Worm (Caenorhabditis elegans) whole organism, L2 larva: Measurements from ENCODE around the gene F01D5.5.

ENCODE experiments used
- C34F6.9 ChIP-seq: fragments of 150-350 bp; optimal IDR thresholded peaks from 2 replicates; lab custom pipeline; 2014; ENCODE audit warnings: missing biosample characterization, missing genetic modification characterization
- F13H6.1 ChIP-seq: sonication (generic microtip); optimal IDR thresholded peaks from 2 replicates; lab custom pipeline; 2016; ENCODE audit warnings: missing genetic modification characterization, missing compliant biosample characterization
- Y55F3AM.14 ChIP-seq: fragments of 200-800 bp; sonication (Bioruptor generic); optimal IDR thresholded peaks from 2 replicates; lab custom pipeline; 2018; ENCODE audit warnings: mild to moderate bottlenecking, missing genetic modification characterization, missing compliant biosample characterization
- ZK546.5 ChIP-seq: sonication (generic microtip); optimal IDR thresholded peaks from 2 replicates; lab custom pipeline; 2017; ENCODE audit warnings: missing biosample characterization, missing genetic modification characterization
- aly-2 ChIP-seq: fragments of 150-350 bp; optimal IDR thresholded peaks from 2 replicates; lab custom pipeline; 2014; ENCODE audit warnings: missing biosample characterization, missing genetic modification characterization
- ama-1 ChIP-seq: fragments of 150-350 bp; optimal IDR thresholded peaks from 2 replicates; lab custom pipeline; 2018; ENCODE audit warnings: inconsistent platforms
- ceh-16 ChIP-seq: fragments of 150-350 bp; optimal IDR thresholded peaks from 2 replicates; lab custom pipeline; 2014; ENCODE audit warnings: missing biosample characterization, missing genetic modification characterization
- ceh-82 ChIP-seq: fragments of 150-350 bp; optimal IDR thresholded peaks from 2 replicates; lab custom pipeline; 2014; ENCODE audit warnings: missing biosample characterization, missing genetic modification characterization
- crh-2 ChIP-seq: sonication (generic microtip); optimal IDR thresholded peaks from 2 replicates; lab custom pipeline; 2017; ENCODE audit warnings: missing biosample characterization, missing genetic modification characterization
- egl-27 ChIP-seq: sonication (generic microtip); optimal IDR thresholded peaks from 3 replicates; lab custom pipeline; 2017; ENCODE audit warnings: missing biosample characterization, missing genetic modification reagents, missing genetic modification characterization
- elt-1 ChIP-seq: fragments of 150-350 bp; optimal IDR thresholded peaks from 2 replicates; lab custom pipeline; 2014; ENCODE audit warnings: missing biosample characterization, missing genetic modification characterization
- fos-1 ChIP-seq: fragments of 150-350 bp; optimal IDR thresholded peaks from 2 replicates; lab custom pipeline; 2014; ENCODE audit warnings: missing biosample characterization, missing genetic modification characterization
- lin-11 ChIP-seq: fragments of 150-350 bp; sonication (generic microtip); optimal IDR thresholded peaks from 2 replicates; lab custom pipeline; 2014; ENCODE audit warnings: missing biosample characterization, missing genetic modification characterization, inconsistent platforms, mixed read lengths
- lin-13 ChIP-seq: fragments of 150-350 bp; optimal IDR thresholded peaks from 2 replicates; lab custom pipeline; 2014; ENCODE audit warnings: missing biosample characterization, missing genetic modification reagents, missing genetic modification characterization
- mab-5 ChIP-seq: fragments of 150-350 bp; optimal IDR thresholded peaks from 2 replicates; lab custom pipeline; 2014; ENCODE audit warnings: missing biosample characterization, missing genetic modification characterization
- mbf-1 ChIP-seq: sonication (generic microtip); optimal IDR thresholded peaks from 2 replicates; lab custom pipeline; 2017; ENCODE audit warnings: missing biosample characterization, missing genetic modification characterization
- mdl-1 ChIP-seq, 2 experiments: fragments of 150-350 bp in 1 of 2; sonication (generic microtip) in 1 of 2; optimal IDR thresholded peaks; 2 replicates each; lab custom pipeline; 2017; ENCODE audit warnings: missing biosample characterization in 2 of 2, missing genetic modification characterization in 2 of 2
- nhr-11 ChIP-seq: fragments of 150-350 bp; optimal IDR thresholded peaks from 2 replicates; lab custom pipeline; 2014; ENCODE audit warnings: missing biosample characterization, missing genetic modification characterization
- nhr-129 ChIP-seq: fragments of 150-350 bp; optimal IDR thresholded peaks from 2 replicates; lab custom pipeline; 2014; ENCODE audit warnings: missing biosample characterization, missing genetic modification characterization
- nhr-21 ChIP-seq: fragments of 150-350 bp; optimal IDR thresholded peaks from 2 replicates; lab custom pipeline; 2014; ENCODE audit warnings: missing biosample characterization, missing genetic modification characterization
- nhr-23 ChIP-seq: fragments of 150-350 bp; optimal IDR thresholded peaks from 2 replicates; lab custom pipeline; 2014; ENCODE audit warnings: missing biosample characterization, missing genetic modification reagents, missing genetic modification characterization
- nhr-237 ChIP-seq: fragments of 150-350 bp; optimal IDR thresholded peaks from 2 replicates; lab custom pipeline; 2014; ENCODE audit warnings: missing biosample characterization, missing genetic modification characterization
- nhr-25 ChIP-seq: fragments of 150-350 bp; sonication (generic microtip); optimal IDR thresholded peaks from 3 replicates; lab custom pipeline; 2014; ENCODE audit warnings: missing biosample characterization, missing genetic modification characterization
- nhr-77 ChIP-seq: fragments of 150-350 bp; optimal IDR thresholded peaks from 2 replicates; lab custom pipeline; 2014; ENCODE audit warnings: missing biosample characterization, missing genetic modification characterization
- peb-1 ChIP-seq: fragments of 150-350 bp; optimal IDR thresholded peaks from 2 replicates; lab custom pipeline; 2014; ENCODE audit warnings: missing biosample characterization, missing genetic modification characterization
- sem-4 ChIP-seq: fragments of 150-350 bp; optimal IDR thresholded peaks from 2 replicates; lab custom pipeline; 2014; ENCODE audit warnings: missing biosample characterization, missing genetic modification reagents, missing genetic modification characterization
- skn-1 ChIP-seq: sonication (generic microtip); optimal IDR thresholded peaks from 2 replicates; lab custom pipeline; 2017; ENCODE audit warnings: missing biosample characterization, missing genetic modification characterization
- sma-3 ChIP-seq: sonication (generic microtip); optimal IDR thresholded peaks from 2 replicates; lab custom pipeline; 2016; ENCODE audit warnings: missing genetic modification reagents, missing genetic modification characterization, missing compliant biosample characterization
- snpc-4 ChIP-seq: fragments of 150-350 bp; optimal IDR thresholded peaks from 2 replicates; lab custom pipeline; 2014; ENCODE audit warnings: missing biosample characterization, missing genetic modification characterization
- unc-39 ChIP-seq: fragments of 150-350 bp; optimal IDR thresholded peaks from 2 replicates; lab custom pipeline; 2014; ENCODE audit warnings: missing biosample characterization, missing genetic modification characterization
- unc-55 ChIP-seq: fragments of 150-350 bp; sonication (generic microtip); optimal IDR thresholded peaks from 3 replicates; lab custom pipeline; 2014; ENCODE audit warnings: missing biosample characterization, missing genetic modification reagents, missing genetic modification characterization
- unc-62 ChIP-seq: fragments of 150-350 bp; optimal IDR thresholded peaks from 2 replicates; lab custom pipeline; 2014; ENCODE audit warnings: missing biosample characterization, missing genetic modification reagents, missing genetic modification characterization
- zag-1 ChIP-seq: fragments of 150-350 bp; optimal IDR thresholded peaks from 2 replicates; lab custom pipeline; 2014; ENCODE audit warnings: missing biosample characterization, missing genetic modification characterization
- ztf-1 ChIP-seq: fragments of 200-800 bp; sonication (Bioruptor generic); conservative IDR thresholded peaks from 2 replicates; pipeline ENCODE4 v1.3.6; 2022; ENCODE audit warnings: missing genetic modification characterization, missing compliant biosample characterization
- ztf-11 ChIP-seq: sonication (generic microtip); optimal IDR thresholded peaks from 2 replicates; lab custom pipeline; 2017; ENCODE audit warnings: missing biosample characterization, missing genetic modification characterization
- ztf-4 ChIP-seq: fragments of 150-350 bp; optimal IDR thresholded peaks from 2 replicates; lab custom pipeline; 2014; ENCODE audit warnings: missing biosample characterization, missing genetic modification characterization

Gene F01D5.5

DNA sequence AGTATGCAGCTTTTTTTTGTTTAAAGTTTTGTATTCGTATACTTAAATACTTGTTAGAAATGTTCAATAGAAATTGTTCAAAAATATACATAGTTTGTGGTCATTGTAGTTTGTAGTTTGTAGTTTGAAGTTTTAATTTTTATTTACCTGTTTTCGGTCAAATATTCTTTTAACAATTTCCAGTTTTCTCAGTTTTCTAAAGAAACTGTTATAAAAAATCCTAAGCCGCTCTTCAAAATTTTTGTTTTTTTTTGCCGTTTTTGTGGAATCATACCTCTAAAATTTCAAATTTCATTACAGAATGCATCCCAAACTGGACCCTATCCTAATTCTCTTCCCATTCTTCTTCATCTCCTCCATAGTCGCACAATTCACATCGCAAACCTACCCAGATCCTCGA is 4.1 kb upstream of the F01D5.5 start, which contains the start of gene F01D5.6:
Gene F01D5.6, plus strand, starts transcription at position 301 of the 400 bp plus-strand sequence.
- TF ChIP-seq unc-62 (GFP tag; lab: Kevin White, UChicago) (no peak), mdl-1 (tag; optimal IDR thresholded peaks at IDR 0.05; lab: Kevin White, UChicago) (no peak), crh-2 (no peak), nhr-23 (tag; lab: Kevin White, UChicago) (no peak), unc-39 (tag; lab: Kevin White, UChicago) (no peak), ZK546.5 (no peak), egl-27 (no peak), mab-5 (tag; lab: Kevin White, UChicago) (no peak), ztf-1 (no peak), nhr-129 (tag; lab: Kevin White, UChicago) (no peak), ceh-16 (no peak)

- TF ChIP-seq C34F6.9 = no peak
- TF ChIP-seq lin-11 (tag; lab: Kevin White, UChicago) = no peak
- TF ChIP-seq ceh-16 = no peak
- TF ChIP-seq elt-1 (tag; lab: Kevin White, UChicago) = no peak
- no peak for TF ChIP-seq nhr-129 (tag; lab: Kevin White, UChicago)
- TF ChIP-seq nhr-25 (tag; lab: Kevin White, UChicago) = no peak
- TF ChIP-seq crh-2 = no peak
- TF ChIP-seq sem-4 = no peak
- TF ChIP-seq unc-55 (GFP tag; lab: Kevin White, UChicago) = no peak
- no peak for TF ChIP-seq ztf-11 (tag; lab: Kevin White, UChicago)
- no peak for TF ChIP-seq mbf-1 (tag; lab: Kevin White, UChicago)
- no peak for TF ChIP-seq aly-2 (tag; lab: Kevin White, UChicago)
- no peak for TF ChIP-seq ceh-82
- TF ChIP-seq nhr-77 (tag; lab: Kevin White, UChicago) = no peak
- no peak for TF ChIP-seq nhr-237 (tag; lab: Kevin White, UChicago)
- no peak for TF ChIP-seq zag-1 (tag; lab: Kevin White, UChicago)
Measured at ce11 chrII:14005183-14005582, 3.1 kb upstream of the F01D5.5 start.

DNA sequence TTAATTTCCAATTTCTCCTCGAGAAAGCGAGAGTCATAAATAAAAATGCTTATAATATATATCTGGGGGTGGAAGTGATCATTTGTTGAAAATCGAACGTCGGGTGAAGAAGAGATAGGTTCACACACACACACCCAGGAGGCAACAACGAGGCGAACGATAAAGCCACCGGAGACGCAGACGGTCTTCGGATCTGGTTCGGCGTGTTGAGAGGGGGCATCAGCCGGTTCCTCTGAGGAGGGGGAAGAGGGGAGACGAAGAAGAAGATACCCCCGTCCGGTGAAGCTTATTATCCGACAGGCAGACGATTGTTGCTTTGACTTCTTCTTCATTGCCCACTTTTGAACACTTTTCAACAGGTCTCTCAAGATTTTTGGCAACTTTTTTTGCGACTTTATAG is 2.7 kb upstream of the F01D5.5 start:
- TF ChIP-seq nhr-11 (tag; lab: Kevin White, UChicago) = no peak
- no peak for TF ChIP-seq ceh-16
- TF ChIP-seq nhr-25 (tag; lab: Kevin White, UChicago) = no peak
- TF ChIP-seq ztf-11 (tag; lab: Kevin White, UChicago) = no peak
- no peak for TF ChIP-seq peb-1 (tag; lab: Kevin White, UChicago)
- peak; percentile 74 for TF ChIP-seq nhr-21
- TF ChIP-seq, all 48 proteins: peak for 1

- TF ChIP-seq unc-39 (tag; lab: Kevin White, UChicago) = no peak
- peak; percentile 82 for TF ChIP-seq snpc-4 (tag; lab: Kevin White, UChicago)
- TF ChIP-seq, all 48 proteins: peak for 1
Measured at ce11 chrII:14003821-14004430, 1.8 kb upstream of the F01D5.5 start.

- peak; percentile 8 for TF ChIP-seq fos-1 (tag; lab: Kevin White, UChicago)
Measured at ce11 chrII:14000044-14000443, 2.1 kb downstream of the F01D5.5 start, which contains the start of gene F01D5.3. Gene F01D5.3 (minus strand): TSS chrII:14000144.

DNA sequence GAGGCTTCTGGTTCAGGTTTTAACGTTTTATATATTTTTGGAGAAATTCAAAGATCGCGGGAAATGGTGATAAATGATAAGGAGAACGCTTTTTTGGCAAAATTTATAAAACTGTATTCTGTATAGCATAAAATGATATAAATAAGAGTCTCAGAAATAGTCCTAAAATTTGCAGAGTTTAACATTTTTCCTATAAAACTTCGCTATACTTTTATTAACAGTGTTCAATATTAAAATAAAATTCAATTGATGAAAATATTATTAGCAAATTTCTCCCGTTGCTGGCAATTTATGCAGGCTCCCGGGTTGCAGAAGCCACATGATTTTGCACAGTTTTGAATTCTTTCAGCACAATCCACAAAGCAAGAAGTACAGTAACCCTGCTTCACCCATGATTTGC is 3.1 kb downstream of the F01D5.5 start, which contains the start of gene F01D5.2:
Gene F01D5.2, minus strand, starts transcription at position 101 of the 400 bp plus-strand sequence.
- TF ChIP-seq ama-1 (lab: Kevin White, UChicago) (no peak), F13H6.1 (tag; lab: Kevin White, UChicago) (no peak)

ce11 chrII:13997989-13998388 is 4.1 kb downstream of the F01D5.5 start:
- TF ChIP-seq elt-1 (tag; lab: Kevin White, UChicago) (no peak), ztf-11 (tag; lab: Kevin White, UChicago) (no peak), skn-1 (tag; lab: Kevin White, UChicago) (no peak), Y55F3AM.14 (GFP tag; lab: Kevin White, UChicago) (no peak), sma-3 (GFP tag; lab: Kevin White, UChicago) (no peak), mdl-1 (tag; optimal IDR thresholded peaks at IDR 0.05; lab: Kevin White, UChicago) (no peak), peb-1 (tag; lab: Kevin White, UChicago) (no peak), lin-13 (GFP tag; lab: Kevin White, UChicago) (no peak), ztf-4 (no peak), ceh-16 (no peak)
